Fruit fly (Drosophila melanogaster): ENCODE measurements around the gene Vha26.

The Vha26 gene

dm6 chr3R:5550452-5550851, 41.1 kb upstream of the Vha26 start (continued):
- TF ChIP-seq CG6854 (GFP tag; optimal IDR thresholded peaks at IDR 0.05) (no peak), CG11093 (GFP tag; IDR thresholded peaks at IDR 0.05) (no peak), CG2120 (GFP tag; optimal IDR thresholded peaks at IDR 0.05) (no peak), Spps (tag; optimal IDR thresholded peaks at IDR 0.05) (no peak), tna (GFP tag; IDR thresholded peaks at IDR 0.05; ENCODE audit: partially characterized antibody) (peak; percentile 63), al (GFP tag; IDR thresholded peaks at IDR 0.05) (no peak), dpn (GFP tag; optimal IDR thresholded peaks at IDR 0.05) (no peak), so (GFP tag; IDR thresholded peaks at IDR 0.05) (no peak), sob (GFP tag; IDR thresholded peaks at IDR 0.05) (no peak), CkIIα-i1 (GFP tag; IDR thresholded peaks at IDR 0.05) (no peak), Nf-YB (GFP tag; optimal IDR thresholded peaks at IDR 0.05) (no peak), CG7357 (GFP tag; IDR thresholded peaks at IDR 0.05) (no peak), CG10543 (GFP tag; optimal IDR thresholded peaks at IDR 0.05) (no peak), row (GFP tag; IDR thresholded peaks at IDR 0.05) (0 out of 3 replicates have a peak, but pooled peaks have one; percentile 12), CG11504 (tag; optimal IDR thresholded peaks at IDR 0.05) (no peak), CoRest (tag; optimal IDR thresholded peaks at IDR 0.05) (peak; percentile 14), CG31441 (GFP tag; IDR thresholded peaks at IDR 0.05) (no peak), D19B (GFP tag; optimal IDR thresholded peaks at IDR 0.05) (no peak), Bdp1 (GFP tag; optimal IDR thresholded peaks at IDR 0.05) (no peak), sens (GFP tag) (peak; percentile 62), CG8388 (GFP tag; optimal IDR thresholded peaks at IDR 0.05) (no peak), CG42726 (GFP tag; IDR thresholded peaks at IDR 0.05; ENCODE audit: partially characterized antibody) (peak; percentile 46; the same call in 1 of the 2 replicates), unpg (GFP tag; optimal IDR thresholded peaks at IDR 0.05) (no peak), Asciz (GFP tag; optimal IDR thresholded peaks at IDR 0.05) (no peak), CG3838 (GFP tag; optimal IDR thresholded peaks at IDR 0.05) (no peak), CG11695 (GFP tag; IDR thresholded peaks at IDR 0.05) (no peak), gsb-n (tag; optimal IDR thresholded peaks at IDR 0.05) (no peak), NFAT (GFP tag; IDR thresholded peaks at IDR 0.05) (no peak), prd (optimal IDR thresholded peaks at IDR 0.05) (no peak), prd (GFP tag; IDR thresholded peaks at IDR 0.05) (no peak), rib (GFP tag; IDR thresholded peaks at IDR 0.05) (no peak), bbx (GFP tag; IDR thresholded peaks at IDR 0.05; ENCODE audit: partially characterized antibody) (peak; percentile 70), sna (GFP tag; IDR thresholded peaks at IDR 0.05; ENCODE audit: partially characterized antibody) (peak; percentile 64), Dip3 (GFP tag; optimal IDR thresholded peaks at IDR 0.05) (no peak), CG12299 (tag; optimal IDR thresholded peaks at IDR 0.05) (no peak), hkb (optimal IDR thresholded peaks at IDR 0.05) (no peak), hkb (GFP tag; IDR thresholded peaks at IDR 0.05) (no peak), chinmo (GFP tag; IDR thresholded peaks at IDR 0.05; ENCODE audit: partially characterized antibody) (0 out of 4 replicates have a peak, but pooled peaks have one; percentile 55), sens-2 (GFP tag; IDR thresholded peaks at IDR 0.05) (no peak), nom (GFP tag; optimal IDR thresholded peaks at IDR 0.05) (no peak), slp2 (GFP tag; optimal IDR thresholded peaks at IDR 0.05) (no peak), CG10147 (GFP tag; optimal IDR thresholded peaks at IDR 0.05) (no peak), kni (GFP tag; optimal IDR thresholded peaks at IDR 0.05) (no peak), pho (GFP tag; optimal IDR thresholded peaks at IDR 0.05) (no peak), klu (GFP tag; IDR thresholded peaks at IDR 0.05) (no peak), ATbp (GFP tag; optimal IDR thresholded peaks at IDR 0.05) (no peak), CG12104 (GFP tag; optimal IDR thresholded peaks at IDR 0.05) (no peak), CG12659 (GFP tag; optimal IDR thresholded peaks at IDR 0.05) (no peak), Ptx1 (GFP tag; IDR thresholded peaks at IDR 0.05) (no peak)

All from whole organism, embryonic.